Fruit fly (Drosophila melanogaster) whole organism, embryonic: ENCODE measurements around the gene Hexo1.

Experiments used
- Aef1 ChIP-seq: fragments of 200-800 bp; sonication (Bioruptor generic); IDR thresholded peaks from 3 replicates; pipeline ENCODE4 v1.3.6; 2022; ENCODE audit warnings: missing biosample characterization, missing genetic modification characterization
- Awh ChIP-seq: fragments of 200-800 bp; sonication (Bioruptor generic); IDR thresholded peaks from 2 replicates; pipeline ENCODE4, ENCODE4 v1.3.6; 2022; ENCODE audit warnings: missing biosample characterization, missing genetic modification characterization
- CG11085 ChIP-seq: fragments of 200-800 bp; sonication (Bioruptor generic); IDR thresholded peaks from 2 replicates; pipeline ENCODE4 v1.3.6; 2022; ENCODE audit warnings: missing biosample characterization, missing genetic modification characterization
- CG11696 ChIP-seq: fragments of 200-800 bp; sonication (Bioruptor generic); IDR thresholded peaks from 2 replicates; pipeline ENCODE4 v1.3.6; 2022; ENCODE audit warnings: missing biosample characterization, missing genetic modification characterization
- CG13287 ChIP-seq: fragments of 200-800 bp; sonication (Bioruptor generic); IDR thresholded peaks from 2 replicates; pipeline ENCODE4 v1.3.6; 2022; ENCODE audit warnings: missing biosample characterization, missing genetic modification characterization; ENCODE audit not compliant: partially characterized antibody
- CG1529 ChIP-seq: fragments of 200-800 bp; sonication (Bioruptor generic); optimal IDR thresholded peaks from 3 replicates; lab custom pipeline; 2018; ENCODE audit warnings: missing biosample characterization, missing genetic modification characterization
- CG1647 ChIP-seq: fragments of 200-800 bp; sonication (Bioruptor generic); optimal IDR thresholded peaks from 3 replicates; lab custom pipeline; 2016; ENCODE audit warnings: missing biosample characterization, missing genetic modification characterization
- CG17568 ChIP-seq: fragments of 200-800 bp; sonication (Bioruptor generic); optimal IDR thresholded peaks from 2 replicates; lab custom pipeline; 2018; ENCODE audit warnings: missing biosample characterization, mild to moderate bottlenecking, missing genetic modification characterization, moderate library complexity
- CG17802 ChIP-seq: fragments of 200-800 bp; sonication (Bioruptor generic); optimal IDR thresholded peaks from 2 replicates; lab custom pipeline; 2018; ENCODE audit warnings: missing biosample characterization, mild to moderate bottlenecking, missing genetic modification characterization, moderate library complexity
- CG18599 ChIP-seq: fragments of 200-800 bp; sonication (Bioruptor generic); optimal IDR thresholded peaks from 3 replicates; lab custom pipeline; 2017; ENCODE audit warnings: missing biosample characterization, missing genetic modification characterization, mild to moderate bottlenecking, moderate library complexity, missing genetic modification reagents
- CG2120 ChIP-seq: fragments of 200-800 bp; sonication (Bioruptor generic); optimal IDR thresholded peaks from 3 replicates; lab custom pipeline; 2016; ENCODE audit warnings: missing biosample characterization, missing genetic modification characterization
- CG30020 ChIP-seq: fragments of 200-800 bp; optimal IDR thresholded peaks from 2 replicates; lab custom pipeline; 2019; ENCODE audit warnings: missing biosample characterization, mild to moderate bottlenecking, missing genetic modification characterization, moderate library complexity
- CG3847 ChIP-seq: fragments of 200-800 bp; sonication (Bioruptor generic); IDR thresholded peaks from 2 replicates; pipeline ENCODE4 v1.3.6; 2022; ENCODE audit warnings: missing biosample characterization, missing genetic modification characterization
- CG4360 ChIP-seq: fragments of 200-800 bp; sonication (Bioruptor generic); IDR thresholded peaks from 2 replicates; pipeline ENCODE4 v1.3.6; 2022; ENCODE audit warnings: missing biosample characterization, missing genetic modification characterization
- CG7372 ChIP-seq: fragments of 200-800 bp; sonication (Bioruptor generic); IDR thresholded peaks from 2 replicates; pipeline ENCODE4 v1.3.6; 2022; ENCODE audit warnings: missing biosample characterization, missing genetic modification characterization
- CG7928 ChIP-seq: fragments of 200-800 bp; sonication (Bioruptor generic); optimal IDR thresholded peaks from 2 replicates; lab custom pipeline; 2017; ENCODE audit warnings: missing biosample characterization, mild to moderate bottlenecking, missing genetic modification characterization
- CG8388 ChIP-seq: fragments of 200-800 bp; sonication (Bioruptor generic); optimal IDR thresholded peaks from 2 replicates; lab custom pipeline; 2019; ENCODE audit warnings: missing biosample characterization, mild to moderate bottlenecking, missing genetic modification characterization, moderate library complexity
- CoRest ChIP-seq: fragments of 200-800 bp; sonication (Bioruptor generic); optimal IDR thresholded peaks from 3 replicates; lab custom pipeline; 2018; ENCODE audit warnings: missing biosample characterization, mild to moderate bottlenecking, missing genetic modification characterization, moderate library complexity
- Deaf1 ChIP-seq: fragments of 200-800 bp; optimal IDR thresholded peaks from 3 replicates; lab custom pipeline; 2019; ENCODE audit warnings: missing biosample characterization, mild to moderate bottlenecking, missing genetic modification characterization, moderate library complexity
- HHEX ChIP-seq: fragments of 200-800 bp; sonication (Bioruptor generic); optimal IDR thresholded peaks from 3 replicates; lab custom pipeline; 2017; ENCODE audit warnings: missing biosample characterization, mild to moderate bottlenecking, missing genetic modification characterization, missing genetic modification reagents
- HmgD ChIP-seq: fragments of 200-800 bp; sonication (Bioruptor generic); optimal IDR thresholded peaks from 3 replicates; lab custom pipeline; 2016; ENCODE audit warnings: missing biosample characterization, missing genetic modification characterization
- HmgZ ChIP-seq: fragments of 200-800 bp; sonication (Bioruptor generic); optimal IDR thresholded peaks from 2 replicates; lab custom pipeline; 2018; ENCODE audit warnings: missing biosample characterization, mild to moderate bottlenecking, missing genetic modification characterization
- Hsf ChIP-seq: fragments of 200-800 bp; sonication (Bioruptor generic); optimal IDR thresholded peaks from 3 replicates; lab custom pipeline; 2016; ENCODE audit warnings: missing biosample characterization, missing genetic modification characterization
- Kr ChIP-seq: fragments of 200-800 bp; sonication (Bioruptor generic); optimal IDR thresholded peaks from 2 replicates; lab custom pipeline; 2017; ENCODE audit warnings: missing biosample characterization, mild to moderate bottlenecking, missing genetic modification characterization
- Mad ChIP-seq: fragments of 200-800 bp; sonication (Bioruptor generic); optimal IDR thresholded peaks from 2 replicates; lab custom pipeline; 2016; ENCODE audit warnings: missing biosample characterization, missing genetic modification characterization
- Med ChIP-seq: fragments of 200-800 bp; sonication (Bioruptor generic); peaks from one replicate; lab custom pipeline; 2016; ENCODE audit warnings: missing biosample characterization, missing genetic modification characterization, mild to moderate bottlenecking, inconsistent platforms, moderate library complexity
- Meics ChIP-seq: fragments of 200-800 bp; sonication (Bioruptor generic); optimal IDR thresholded peaks from 2 replicates; lab custom pipeline; 2017; ENCODE audit warnings: missing biosample characterization, mild to moderate bottlenecking, missing genetic modification characterization
- Mes4 ChIP-seq: fragments of 200-800 bp; sonication (Bioruptor generic); optimal IDR thresholded peaks from 2 replicates; lab custom pipeline; 2016; ENCODE audit warnings: missing biosample characterization, missing genetic modification characterization
- Nf-YA ChIP-seq: fragments of 200-800 bp; sonication (Bioruptor generic); IDR thresholded peaks from 2 replicates; pipeline ENCODE4 v1.3.6; 2022; ENCODE audit warnings: missing biosample characterization, missing genetic modification characterization
- Sin3A ChIP-seq: fragments of >200 bp; optimal IDR thresholded peaks from 2 replicates; lab custom pipeline; 2018
- amos ChIP-seq: fragments of 200-800 bp; sonication (Bioruptor generic); IDR thresholded peaks from 2 replicates; pipeline ENCODE4 v1.3.6; 2022; ENCODE audit warnings: missing biosample characterization, missing genetic modification characterization; ENCODE audit not compliant: partially characterized antibody
- ara ChIP-seq: fragments of 200-800 bp; sonication (Bioruptor generic); IDR thresholded peaks from 2 replicates; pipeline ENCODE4 v1.3.6; 2022; ENCODE audit warnings: missing biosample characterization, missing genetic modification characterization
- cg ChIP-seq: fragments of 200-800 bp; sonication (Bioruptor generic); optimal IDR thresholded peaks from 3 replicates; lab custom pipeline; 2019; ENCODE audit warnings: missing biosample characterization, mild to moderate bottlenecking, missing genetic modification characterization, moderate library complexity
- ci ChIP-seq: fragments of 200-800 bp; sonication (Bioruptor generic); IDR thresholded peaks from 3 replicates; pipeline ENCODE4 v1.3.6; 2022; ENCODE audit warnings: missing biosample characterization, missing genetic modification characterization
- dysf ChIP-seq: fragments of 200-800 bp; sonication (Bioruptor generic); IDR thresholded peaks from 3 replicates; pipeline ENCODE4 v1.3.6; 2022; ENCODE audit warnings: missing biosample characterization, missing genetic modification characterization
- eyg ChIP-seq: fragments of 200-800 bp; sonication (Bioruptor generic); optimal IDR thresholded peaks from 3 replicates; lab custom pipeline; 2016; ENCODE audit warnings: missing biosample characterization, missing genetic modification characterization
- grau ChIP-seq: fragments of 200-800 bp; optimal IDR thresholded peaks from 3 replicates; lab custom pipeline; 2019; ENCODE audit warnings: missing biosample characterization, mild to moderate bottlenecking, missing genetic modification characterization, moderate library complexity
- nau ChIP-seq: fragments of 200-800 bp; sonication (Bioruptor generic); optimal IDR thresholded peaks from 3 replicates; lab custom pipeline; 2017; ENCODE audit warnings: missing biosample characterization, mild to moderate bottlenecking, missing genetic modification characterization, missing genetic modification reagents
- nerfin-1 ChIP-seq: fragments of 200-800 bp; sonication (Bioruptor generic); optimal IDR thresholded peaks from 3 replicates; lab custom pipeline; 2019; ENCODE audit warnings: missing biosample characterization, mild to moderate bottlenecking, missing genetic modification characterization, moderate library complexity
- prd ChIP-seq, 3 experiments: fragments of >200 bp in 2 of 3; fragments of 200-800 bp in 1 of 3; sonication (Bioruptor generic) in 1 of 3; optimal IDR thresholded peaks in 2 of 3; IDR thresholded peaks in 1 of 3; 2 replicates in 2 of 3; 3 replicates in 1 of 3; pipeline versions ENCODE4 v1.3.6 to Lab custom; 2017 to 2022; ENCODE audit warnings: missing biosample characterization in 1 of 3, missing genetic modification characterization in 1 of 3
- psq ChIP-seq: fragments of 200-800 bp; sonication (Bioruptor generic); optimal IDR thresholded peaks from 2 replicates; lab custom pipeline; 2017; ENCODE audit warnings: missing biosample characterization, missing genetic modification characterization
- repo ChIP-seq: fragments of 200-800 bp; sonication (Bioruptor generic); optimal IDR thresholded peaks from 2 replicates; lab custom pipeline; 2016; ENCODE audit warnings: missing biosample characterization, missing genetic modification characterization
- run ChIP-seq: fragments of 200-800 bp; sonication (Bioruptor generic); optimal IDR thresholded peaks from 3 replicates; lab custom pipeline; 2018; ENCODE audit warnings: missing biosample characterization, mild to moderate bottlenecking, missing genetic modification characterization
- sens ChIP-seq: fragments of 200-800 bp; sonication (Bioruptor generic); peaks from one replicate; lab custom pipeline; 2016; ENCODE audit warnings: missing biosample characterization, missing genetic modification characterization
- sens-2 ChIP-seq: fragments of 200-800 bp; sonication (Bioruptor generic); IDR thresholded peaks from 2 replicates; pipeline ENCODE4 v1.3.6; 2022; ENCODE audit warnings: missing biosample characterization, missing genetic modification characterization
- sim ChIP-seq: fragments of 200-800 bp; sonication (Bioruptor generic); IDR thresholded peaks from 2 replicates; pipeline ENCODE4 v1.3.6; 2022; ENCODE audit warnings: missing biosample characterization, missing genetic modification characterization
- slbo ChIP-seq: fragments of 200-800 bp; sonication (Bioruptor generic); IDR thresholded peaks from 2 replicates; pipeline ENCODE4 v1.3.6; 2022; ENCODE audit warnings: missing biosample characterization, missing genetic modification characterization
- sqz ChIP-seq: fragments of 200-800 bp; sonication (Bioruptor generic); optimal IDR thresholded peaks from 3 replicates; lab custom pipeline; 2018; ENCODE audit warnings: missing biosample characterization, mild to moderate bottlenecking, missing genetic modification characterization
- usp ChIP-seq: fragments of >200 bp; optimal IDR thresholded peaks from 2 replicates; lab custom pipeline; 2017; ENCODE audit warnings: missing biosample characterization, missing genetic modification characterization
- vfl ChIP-seq: fragments of 200-800 bp; sonication (Bioruptor generic); optimal IDR thresholded peaks from 2 replicates; lab custom pipeline; 2016; ENCODE audit warnings: missing biosample characterization, missing genetic modification characterization
- wdn ChIP-seq: fragments of 200-800 bp; sonication (Bioruptor generic); IDR thresholded peaks from 2 replicates; pipeline ENCODE4 v1.3.6; 2022; ENCODE audit warnings: missing biosample characterization, missing genetic modification characterization

The Hexo1 gene

DNA sequence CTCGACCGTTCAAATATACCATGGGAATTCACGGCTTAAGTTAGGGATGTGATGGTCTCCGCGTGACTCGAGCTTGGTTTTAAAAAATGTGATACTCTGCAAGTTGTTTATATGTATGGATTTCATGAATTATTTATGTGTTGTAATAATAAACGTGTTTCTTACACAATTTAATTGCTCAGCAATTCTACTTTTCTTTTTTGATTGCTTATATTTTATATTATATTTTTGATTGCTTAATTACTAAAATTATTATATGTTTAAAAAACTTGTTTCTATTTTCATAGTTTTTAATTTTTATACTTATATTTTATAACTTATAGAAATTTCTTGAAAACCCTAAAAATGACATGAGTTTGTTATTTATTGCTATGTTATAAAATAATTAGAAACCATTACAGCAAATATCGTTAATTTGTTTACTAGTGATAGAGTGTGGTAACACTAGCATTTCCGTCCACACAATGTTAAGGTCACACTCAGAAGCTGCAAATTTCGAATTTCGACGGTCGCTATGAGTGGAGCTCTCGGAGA, 34.1 kb upstream of the Hexo1 start, which contains the start of the genes ago and CG1265 (continued):
- TF ChIP-seq Hsf (peak; percentile 5), prd (optimal IDR thresholded peaks at IDR 0.05; lab: Kevin White, UChicago) (no peak), prd (GFP tag; IDR thresholded peaks at IDR 0.05; lab: Robert Waterston, UW) (peak; percentile 42; the same call in 1 of the 3 replicates), Nf-YA (GFP tag; lab: Robert Waterston, UW) (no peak), CG7928 (no peak), CG1529 (no peak), cg (GFP tag; lab: Kevin White, UChicago) (no peak), Deaf1 (tag; lab: Kevin White, UChicago) (no peak), usp (GFP tag; lab: Kevin White, UChicago) (no peak), nau (GFP tag; lab: Kevin White, UChicago) (no peak), CG17568 (GFP tag; lab: Kevin White, UChicago) (no peak), CG3847 (GFP tag; lab: Robert Waterston, UW) (peak; percentile 12; the same call in 1 of the 2 replicates), CG17802 (tag; lab: Kevin White, UChicago) (no peak), CoRest (tag; lab: Kevin White, UChicago) (peak; percentile 71), run (tag; lab: Kevin White, UChicago) (no peak), Mad (peak; percentile 10), CG8388 (GFP tag; lab: Kevin White, UChicago) (peak; percentile 24), CG1647 (no peak), Mes4 (GFP tag; lab: Kevin White, UChicago) (no peak), grau (tag; lab: Kevin White, UChicago) (peak; percentile 56), sens-2 (GFP tag; lab: Robert Waterston, UW) (peak; percentile 31; the same call in 1 of the 2 replicates), HmgD (GFP tag; lab: Kevin White, UChicago) (no peak), Awh (GFP tag; lab: Robert Waterston, UW) (no peak), sqz (GFP tag; lab: Kevin White, UChicago) (peak; percentile 53), amos (GFP tag; lab: Robert Waterston, UW) (peak; percentile 61), Med (GFP tag; lab: Kevin White, UChicago) (peak; percentile 74), CG13287 (GFP tag; lab: Robert Waterston, UW) (no peak), wdn (no peak), eyg (GFP tag; lab: Kevin White, UChicago) (no peak), CG2120 (GFP tag; lab: Kevin White, UChicago) (peak; percentile 52), ara (GFP tag; lab: Robert Waterston, UW) (0 out of 2 replicates have a peak, but pooled peaks have one; percentile 31), dysf (GFP tag; lab: Robert Waterston, UW) (peak; percentile 40; the same call in 1 of the 3 replicates), repo (no peak), ci (GFP tag; lab: Robert Waterston, UW) (peak; percentile 6; the same call in 1 of the 3 replicates), HHEX (no peak), slbo (peak; percentile 67), psq (no peak), CG11696 (GFP tag; lab: Robert Waterston, UW) (no peak), CG18599 (GFP tag; lab: Kevin White, UChicago) (peak; percentile 37), CG4360 (GFP tag; lab: Robert Waterston, UW) (no peak), CG11085 (GFP tag; lab: Robert Waterston, UW) (0 out of 2 replicates have a peak, but pooled peaks have one; percentile 6), vfl (GFP tag; lab: Kevin White, UChicago) (no peak), Kr (GFP tag; lab: Kevin White, UChicago) (no peak), nerfin-1 (tag; lab: Kevin White, UChicago) (no peak), Sin3A (lab: Kevin White, UChicago) (no peak), sens (GFP tag; lab: Kevin White, UChicago) (peak; percentile 52), Meics (peak; percentile 55), CG30020 (tag; lab: Kevin White, UChicago) (peak; percentile 47), HmgZ (tag; lab: Kevin White, UChicago) (no peak), Aef1 (GFP tag; lab: Robert Waterston, UW) (no peak), CG7372 (GFP tag; lab: Robert Waterston, UW) (peak; percentile 46), sim (GFP tag; lab: Robert Waterston, UW) (no peak)
